Worm (Caenorhabditis elegans): ENCODE measurements around the gene F31E8.5.
"Not testable (repeated sequence)": the region's sequence is repeated elsewhere in the genome, so short reads cannot be mapped to it uniquely, and the experiment has no call there.

F31E8.5 gene

ce11 chrII:6782738-6783163 is 24.3 kb downstream of the F31E8.5 start:
- no peak for TF ChIP-seq unc-62 (GFP tag; optimal IDR thresholded peaks at IDR 0.05)

- no peak for TF ChIP-seq unc-62 (GFP tag; optimal IDR thresholded peaks at IDR 0.05)
These were observed 25.1 kb downstream of the F31E8.5 start for ce11 chrII:6781983-6782382.

- TF ChIP-seq unc-62 (GFP tag; optimal IDR thresholded peaks at IDR 0.05): no peak
These were observed 25.8 kb downstream of the F31E8.5 start for ce11 chrII:6781231-6781630.

- TF ChIP-seq unc-62 (GFP tag; optimal IDR thresholded peaks at IDR 0.05): no peak
These were observed 28.0 kb downstream of the F31E8.5 start, which contains the start of gene T13C2.7 for ce11 chrII:6779104-6779503. T13C2.7 (plus strand) TSS chrII:6779404.

ce11 chrII:6776418-6777034 is 30.5 kb downstream of the F31E8.5 start, which contains the start of gene ssup-72:
ssup-72 (plus strand) TSS chrII:6776598.
- TF ChIP-seq unc-62 (GFP tag; optimal IDR thresholded peaks at IDR 0.05): no peak

- TF ChIP-seq unc-62 (GFP tag; optimal IDR thresholded peaks at IDR 0.05): not testable (repeated sequence)
These were observed 32.0 kb downstream of the F31E8.5 start, which contains the start of gene agr-1 for ce11 chrII:6775076-6775475. agr-1 (minus strand) TSS chrII:6775176.

ce11 chrII:6772482-6772881 is 34.6 kb downstream of the F31E8.5 start:
- no peak for TF ChIP-seq unc-62 (GFP tag; optimal IDR thresholded peaks at IDR 0.05)

ce11 chrII:6770030-6770429 is 37.0 kb downstream of the F31E8.5 start:
- no peak for TF ChIP-seq unc-62 (GFP tag; optimal IDR thresholded peaks at IDR 0.05)

ce11 chrII:6768014-6768413 is 39.0 kb downstream of the F31E8.5 start, which contains the start of gene F41G3.18:
F41G3.18 (plus strand) TSS chrII:6768314.
- no peak for TF ChIP-seq unc-62 (GFP tag; optimal IDR thresholded peaks at IDR 0.05)

- no peak for TF ChIP-seq unc-62 (GFP tag; optimal IDR thresholded peaks at IDR 0.05)
These were observed 42.3 kb downstream of the F31E8.5 start, which contains the start of gene nlp-50 for ce11 chrII:6764734-6765133. nlp-50 (plus strand) TSS chrII:6765034.

- TF ChIP-seq unc-62 (GFP tag; optimal IDR thresholded peaks at IDR 0.05): no peak
These were observed 50.8 kb downstream of the F31E8.5 start, which contains the start of gene F41G3.3 for ce11 chrII:6756232-6756631. F41G3.3 (plus strand) TSS chrII:6756532.
